Worm (Caenorhabditis elegans) whole organism, late embryonic: ENCODE measurements around the gene gid-7.

Experiments
- C38D4.7 ChIP-seq: fragments of 200-800 bp; sonication (Bioruptor generic); optimal IDR thresholded peaks from 2 replicates; lab custom pipeline; 2018; ENCODE audit warnings: mild to moderate bottlenecking, missing genetic modification characterization, moderate library complexity, missing compliant biosample characterization
- ceh-19 ChIP-seq: fragments of 200-800 bp; sonication (Bioruptor generic); optimal IDR thresholded peaks from 2 replicates; lab custom pipeline; 2018; ENCODE audit warnings: mild to moderate bottlenecking, missing genetic modification characterization, missing compliant biosample characterization
- ceh-48 ChIP-seq: sonication (generic microtip); optimal IDR thresholded peaks from 2 replicates; lab custom pipeline; 2016; ENCODE audit warnings: missing genetic modification characterization, inconsistent platforms, missing compliant biosample characterization
- ceh-6 ChIP-seq: fragments of 200-800 bp; sonication (Bioruptor generic); optimal IDR thresholded peaks from 2 replicates; lab custom pipeline; 2018; ENCODE audit warnings: mild to moderate bottlenecking, missing genetic modification characterization, missing compliant biosample characterization
- ceh-9 ChIP-seq: sonication (generic microtip); optimal IDR thresholded peaks from 2 replicates; lab custom pipeline; 2016; ENCODE audit warnings: mild to moderate bottlenecking, missing genetic modification characterization, inconsistent platforms, missing compliant biosample characterization
- elt-4 ChIP-seq: sonication (generic microtip); optimal IDR thresholded peaks from 2 replicates; lab custom pipeline; 2016; ENCODE audit warnings: missing genetic modification characterization, missing compliant biosample characterization
- fkh-10 ChIP-seq: fragments of 150-350 bp; optimal IDR thresholded peaks from 2 replicates; lab custom pipeline; 2014; ENCODE audit warnings: missing biosample characterization, missing genetic modification reagents, missing genetic modification characterization
- gmeb-2 ChIP-seq: sonication (generic microtip); optimal IDR thresholded peaks from 2 replicates; lab custom pipeline; 2016; ENCODE audit warnings: missing genetic modification characterization, inconsistent platforms, missing compliant biosample characterization
- hlh-15 ChIP-seq: sonication (generic microtip); optimal IDR thresholded peaks from 2 replicates; lab custom pipeline; 2016; ENCODE audit warnings: missing genetic modification characterization, missing compliant biosample characterization
- nhr-11 ChIP-seq: fragments of 150-350 bp; optimal IDR thresholded peaks from 2 replicates; lab custom pipeline; 2014; ENCODE audit warnings: missing biosample characterization, missing genetic modification characterization
- rnt-1 ChIP-seq: sonication (generic microtip); optimal IDR thresholded peaks from 2 replicates; lab custom pipeline; 2016; ENCODE audit warnings: missing genetic modification characterization, missing compliant biosample characterization
- ttx-3 ChIP-seq: sonication (generic microtip); optimal IDR thresholded peaks from 2 replicates; lab custom pipeline; 2016; ENCODE audit warnings: missing genetic modification reagents, missing genetic modification characterization, missing compliant biosample characterization
- unc-3 ChIP-seq, 2 experiments: fragments of 200-800 bp in 1 of 2; sonication (Bioruptor generic) in 1 of 2; sonication (generic microtip) in 1 of 2; conservative IDR thresholded peaks in 1 of 2; optimal IDR thresholded peaks in 1 of 2; 2 replicates each; pipeline versions ENCODE4 v1.3.6 to Lab custom; 2016 to 2022; ENCODE audit warnings: missing compliant biosample characterization in 2 of 2, missing genetic modification characterization in 2 of 2, missing genetic modification reagents in 1 of 2
- unc-86 ChIP-seq: sonication (generic microtip); optimal IDR thresholded peaks from 2 replicates; lab custom pipeline; 2016; ENCODE audit warnings: missing genetic modification characterization, missing compliant biosample characterization

DNA sequence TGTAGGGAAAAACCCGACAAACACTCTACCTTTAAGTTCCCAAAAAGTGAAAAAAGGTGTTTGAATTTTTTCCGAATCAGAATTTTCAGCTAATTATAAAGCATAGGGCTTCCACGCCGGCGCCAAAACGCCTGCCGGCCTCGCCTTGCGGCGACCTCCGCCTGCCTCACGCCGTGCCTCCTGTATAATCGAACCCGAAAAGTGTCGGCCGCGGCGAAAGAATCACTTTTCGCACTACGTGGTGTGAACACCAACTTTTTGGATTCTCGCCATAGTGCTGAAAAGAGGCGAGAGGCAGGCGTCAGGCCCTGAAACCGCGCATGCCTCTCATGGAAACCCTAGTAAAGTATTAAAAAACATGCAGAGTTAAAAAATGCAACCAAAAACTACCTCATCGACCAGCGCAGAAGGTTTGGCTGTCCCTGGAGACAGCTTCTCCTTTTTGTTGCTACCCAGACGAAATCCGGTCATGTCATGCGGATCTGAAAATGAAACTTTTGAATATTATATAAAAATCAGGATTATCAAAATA, 41.3 kb downstream of the gid-7 start, which contains the start of gene nrsn-1:
- TF ChIP-seq elt-4 (tag; lab: Kevin White, UChicago) (no peak), fkh-10 (GFP tag; lab: Kevin White, UChicago) (no peak), unc-3 (GFP tag; conservative IDR thresholded peaks at IDR 0.05; lab: Robert Waterston, UW) (no peak), unc-3 (tag; optimal IDR thresholded peaks at IDR 0.05; lab: Kevin White, UChicago) (no peak), ceh-19 (GFP tag; lab: Kevin White, UChicago) (no peak), hlh-15 (tag; lab: Kevin White, UChicago) (no peak), gmeb-2 (tag; lab: Kevin White, UChicago) (no peak), ceh-6 (GFP tag; lab: Kevin White, UChicago) (no peak), C38D4.7 (GFP tag; lab: Kevin White, UChicago) (no peak), rnt-1 (no peak), ceh-9 (no peak), nhr-11 (tag; lab: Kevin White, UChicago) (no peak), unc-86 (no peak), ceh-48 (tag; lab: Kevin White, UChicago) (no peak), ttx-3 (tag; lab: Kevin White, UChicago) (no peak)
